Worm (Caenorhabditis elegans) whole organism, L4 larva: ENCODE data around the gene F10D7.5.

Source experiments
- F10B5.3 ChIP-seq: sonication (generic microtip); optimal IDR thresholded peaks from 2 replicates; lab custom pipeline; 2016; ENCODE audit warnings: mild to moderate bottlenecking, missing genetic modification characterization, missing compliant biosample characterization
- F49E8.2 ChIP-seq: sonication (generic microtip); optimal IDR thresholded peaks from 2 replicates; lab custom pipeline; 2016; ENCODE audit warnings: missing compliant biosample characterization, mild to moderate bottlenecking, missing genetic modification characterization, borderline replicate concordance
- R02D3.7 ChIP-seq: fragments of 150-350 bp; sonication (generic microtip); optimal IDR thresholded peaks from 3 replicates; lab custom pipeline; 2014; ENCODE audit warnings: missing biosample characterization, missing genetic modification characterization
- T20F7.1 ChIP-seq: fragments of 200-800 bp; sonication (Bioruptor generic); optimal IDR thresholded peaks from 2 replicates; lab custom pipeline; 2018; ENCODE audit warnings: mild to moderate bottlenecking, missing genetic modification characterization, missing compliant biosample characterization
- Y105C5A.15 ChIP-seq: fragments of 200-800 bp; sonication (Bioruptor generic); IDR thresholded peaks from 2 replicates; pipeline ENCODE4 v1.3.6; 2022; ENCODE audit warnings: missing genetic modification characterization, missing compliant biosample characterization
- aha-1 ChIP-seq: fragments of 150-350 bp; peaks from one replicate; lab custom pipeline; 2014; ENCODE audit warnings: missing biosample characterization, missing genetic modification characterization
- ama-1 ChIP-seq: fragments of 150-350 bp; optimal IDR thresholded peaks from 2 replicates; lab custom pipeline; 2014; ENCODE audit warnings: inconsistent platforms, mixed read lengths
- arid-1 ChIP-seq: fragments of 200-800 bp; sonication (Bioruptor generic); conservative IDR thresholded peaks from 2 replicates; pipeline ENCODE4 v1.3.6; 2022; ENCODE audit warnings: missing genetic modification reagents, missing genetic modification characterization, missing compliant biosample characterization
- ceh-20 ChIP-seq: fragments of 200-800 bp; sonication (Bioruptor generic); IDR thresholded peaks from 2 replicates; pipeline ENCODE4 v1.3.6; 2022; ENCODE audit warnings: missing genetic modification reagents, missing genetic modification characterization, missing compliant biosample characterization
- ceh-82 ChIP-seq: sonication (generic microtip); optimal IDR thresholded peaks from 2 replicates; lab custom pipeline; 2017; ENCODE audit warnings: missing biosample characterization, missing genetic modification characterization
- cey-2 ChIP-seq: sonication (generic microtip); optimal IDR thresholded peaks from 3 replicates; lab custom pipeline; 2017; ENCODE audit warnings: missing genetic modification characterization, mild to moderate bottlenecking, missing compliant biosample characterization, antibody characterized with exemption, borderline replicate concordance; ENCODE audit not compliant: insufficient read depth
- daf-19 ChIP-seq: fragments of 200-800 bp; sonication (Bioruptor generic); conservative IDR thresholded peaks from 2 replicates; pipeline ENCODE4 v1.3.6; 2022; ENCODE audit warnings: missing genetic modification characterization, missing compliant biosample characterization
- dmd-6 ChIP-seq: fragments of 200-800 bp; sonication (Bioruptor generic); IDR thresholded peaks from 2 replicates; pipeline ENCODE4 v1.3.6; 2022; ENCODE audit warnings: missing genetic modification reagents, missing genetic modification characterization, missing compliant biosample characterization
- dve-1 ChIP-seq: sonication (generic microtip); optimal IDR thresholded peaks from 2 replicates; lab custom pipeline; 2017; ENCODE audit warnings: antibody characterized with exemption, mild to moderate bottlenecking, missing genetic modification characterization, missing compliant biosample characterization; ENCODE audit not compliant: insufficient read depth
- egl-27 ChIP-seq: sonication (generic microtip); optimal IDR thresholded peaks from 3 replicates; lab custom pipeline; 2017; ENCODE audit warnings: missing biosample characterization, missing genetic modification reagents, missing genetic modification characterization
- fkh-10 ChIP-seq: fragments of 150-350 bp; optimal IDR thresholded peaks from 2 replicates; lab custom pipeline; 2014; ENCODE audit warnings: missing biosample characterization, missing genetic modification reagents, missing genetic modification characterization
- gei-8 ChIP-seq: fragments of 200-800 bp; sonication (Bioruptor generic); optimal IDR thresholded peaks from 2 replicates; lab custom pipeline; 2018; ENCODE audit warnings: mild to moderate bottlenecking, missing genetic modification characterization, missing compliant biosample characterization
- hif-1 ChIP-seq, 2 experiments: sonication (generic microtip); optimal IDR thresholded peaks; 2 replicates each; lab custom pipeline; 2016 to 2017; ENCODE audit warnings: missing compliant biosample characterization in 2 of 2, missing genetic modification characterization in 2 of 2, missing genetic modification reagents in 2 of 2, missing genotype in 2 of 2, mild to moderate bottlenecking in 1 of 2
- hlh-11 ChIP-seq: fragments of 200-800 bp; sonication (Bioruptor generic); optimal IDR thresholded peaks from 2 replicates; lab custom pipeline; 2018; ENCODE audit warnings: mild to moderate bottlenecking, missing genetic modification characterization, missing compliant biosample characterization
- hlh-30 ChIP-seq: sonication (generic microtip); optimal IDR thresholded peaks from 2 replicates; lab custom pipeline; 2017; ENCODE audit warnings: antibody characterized with exemption, mild to moderate bottlenecking, missing genetic modification characterization, missing compliant biosample characterization; ENCODE audit not compliant: insufficient read depth
- lim-7 ChIP-seq: fragments of 200-800 bp; sonication (Bioruptor generic); IDR thresholded peaks from 2 replicates; pipeline ENCODE4 v1.3.6; 2022; ENCODE audit warnings: missing genetic modification characterization, missing compliant biosample characterization
- lin-1 ChIP-seq: fragments of 200-800 bp; sonication (Bioruptor generic); IDR thresholded peaks from 2 replicates; pipeline ENCODE4 v1.3.6; 2022; ENCODE audit warnings: missing genetic modification reagents, missing genetic modification characterization, missing compliant biosample characterization
- mdt-29 ChIP-seq: fragments of 200-800 bp; sonication (Bioruptor generic); IDR thresholded peaks from 2 replicates; pipeline ENCODE4 v1.3.6; 2022; ENCODE audit warnings: missing genetic modification reagents, missing genetic modification characterization, missing compliant biosample characterization
- mep-1 ChIP-seq: fragments of 150-350 bp; sonication (generic microtip); optimal IDR thresholded peaks from 3 replicates; lab custom pipeline; 2014; ENCODE audit warnings: missing biosample characterization, missing genetic modification characterization
- mes-2 ChIP-seq: sonication (generic microtip); optimal IDR thresholded peaks from 2 replicates; lab custom pipeline; 2016; ENCODE audit warnings: missing genotype, mild to moderate bottlenecking, missing genetic modification characterization, missing compliant biosample characterization; ENCODE audit not compliant: poor library complexity, severe bottlenecking
- mxl-2 ChIP-seq: fragments of 200-800 bp; sonication (Bioruptor generic); conservative IDR thresholded peaks from 2 replicates; pipeline ENCODE4 v1.3.6; 2022; ENCODE audit warnings: missing genetic modification reagents, missing genetic modification characterization, missing compliant biosample characterization
- mxl-3 ChIP-seq: fragments of 200-800 bp; sonication (Bioruptor generic); optimal IDR thresholded peaks from 2 replicates; lab custom pipeline; 2018; ENCODE audit warnings: mild to moderate bottlenecking, missing genetic modification characterization, missing compliant biosample characterization
- nhr-10 ChIP-seq: fragments of 150-350 bp; optimal IDR thresholded peaks from 2 replicates; lab custom pipeline; 2014; ENCODE audit warnings: missing biosample characterization, missing genetic modification characterization
- nhr-25 ChIP-seq: sonication (generic microtip); optimal IDR thresholded peaks from 2 replicates; lab custom pipeline; 2017; ENCODE audit warnings: missing genetic modification characterization, mild to moderate bottlenecking, missing compliant biosample characterization, antibody characterized with exemption, moderate library complexity, borderline replicate concordance; ENCODE audit not compliant: insufficient read depth
- nhr-28 ChIP-seq: fragments of 150-350 bp; optimal IDR thresholded peaks from 2 replicates; lab custom pipeline; 2014; ENCODE audit warnings: missing biosample characterization, missing genetic modification characterization
- nhr-41 ChIP-seq: fragments of 200-800 bp; sonication (Bioruptor generic); IDR thresholded peaks from 2 replicates; pipeline ENCODE4 v1.3.6; 2022; ENCODE audit warnings: missing genetic modification reagents, missing genetic modification characterization, missing compliant biosample characterization
- nhr-48 ChIP-seq: sonication (generic microtip); optimal IDR thresholded peaks from 2 replicates; lab custom pipeline; 2016; ENCODE audit warnings: mild to moderate bottlenecking, missing genetic modification characterization, missing compliant biosample characterization
- pqm-1 ChIP-seq: sonication (generic microtip); optimal IDR thresholded peaks from 2 replicates; lab custom pipeline; 2017; ENCODE audit warnings: missing biosample characterization, missing genetic modification characterization
- saeg-2 ChIP-seq: fragments of 200-800 bp; sonication (Bioruptor generic); IDR thresholded peaks from 2 replicates; pipeline ENCODE4 v1.3.6; 2022; ENCODE audit warnings: missing genetic modification reagents, missing genetic modification characterization, missing compliant biosample characterization
- snpc-4 ChIP-seq: fragments of 150-350 bp; optimal IDR thresholded peaks from 2 replicates; lab custom pipeline; 2014; ENCODE audit warnings: missing biosample characterization, missing genetic modification characterization
- tag-97 ChIP-seq: fragments of 200-800 bp; sonication (Bioruptor generic); IDR thresholded peaks from 2 replicates; pipeline ENCODE4 v1.3.6; 2022; ENCODE audit warnings: missing genetic modification characterization, missing compliant biosample characterization
- tra-1 ChIP-seq: fragments of 200-800 bp; sonication (Bioruptor generic); IDR thresholded peaks from 2 replicates; pipeline ENCODE4 v1.3.6; 2022; ENCODE audit warnings: missing genetic modification reagents, missing genetic modification characterization, missing compliant biosample characterization
- unc-62 ChIP-seq, 3 experiments: fragments of 150-350 bp in 1 of 3; sonication (generic microtip); optimal IDR thresholded peaks in 2 of 3; peaks in 1 of 3; 1 replicate in 1 of 3; 2 replicates in 2 of 3; lab custom pipeline; 2014 to 2017; ENCODE audit warnings: missing biosample characterization in 3 of 3, missing genetic modification characterization in 3 of 3, missing genetic modification reagents in 3 of 3, missing genotype in 1 of 3
- zfp-2 ChIP-seq: sonication (generic microtip); optimal IDR thresholded peaks from 2 replicates; lab custom pipeline; 2016; ENCODE audit warnings: mild to moderate bottlenecking, missing genetic modification characterization, missing compliant biosample characterization
- ztf-7 ChIP-seq: fragments of 150-350 bp; optimal IDR thresholded peaks from 2 replicates; lab custom pipeline; 2014; ENCODE audit warnings: missing biosample characterization, missing genetic modification characterization

The F10D7.5 gene

ce11 chrX:17426712-17427111 is 35.3 kb upstream of the F10D7.5 start:
- TF ChIP-seq tag-97 (GFP tag; lab: Robert Waterston, UW) (no peak), fkh-10 (no peak), nhr-25 (peak; percentile 11), ceh-20 (GFP tag; lab: Robert Waterston, UW) (peak; percentile 45; the same call in 1 of the 2 replicates), zfp-2 (tag; lab: Kevin White, UChicago) (no peak), nhr-28 (peak; percentile 17), mep-1 (no peak)

ce11 chrX:17424595-17424913 is 33.1 kb upstream of the F10D7.5 start:
- TF ChIP-seq unc-62 (GFP tag; optimal IDR thresholded peaks at IDR 0.05 in 1 of 2; lab: Kevin White, UChicago) = peak in 1 of 2 experiments; percentile 98
- no peak for TF ChIP-seq unc-62 (tag; optimal IDR thresholded peaks at IDR 0.05; lab: Kevin White, UChicago)
- TF ChIP-seq ceh-82 = no peak

- TF ChIP-seq mxl-3 (GFP tag; lab: Kevin White, UChicago) (peak; percentile 52), ztf-7 (no peak), hlh-30 (tag; lab: Kevin White, UChicago) (peak; percentile 77), gei-8 (no peak), hlh-11 (peak; percentile 41), T20F7.1 (GFP tag; lab: Kevin White, UChicago) (no peak), mdt-29 (GFP tag; lab: Robert Waterston, UW) (peak; percentile 81), tra-1 (GFP tag; lab: Robert Waterston, UW) (0 out of 2 replicates have a peak, but pooled peaks have one; percentile 12), dmd-6 (GFP tag; lab: Robert Waterston, UW) (peak; percentile 38; the same call in 1 of the 2 replicates), ceh-20 (GFP tag; lab: Robert Waterston, UW) (0 out of 2 replicates have a peak, but pooled peaks have one; percentile 10), aha-1 (tag; lab: Kevin White, UChicago) (peak; percentile 44), nhr-48 (tag; lab: Kevin White, UChicago) (peak; percentile 56), mep-1 (peak; percentile 9), nhr-28 (peak; percentile 41), dve-1 (tag; lab: Kevin White, UChicago) (peak; percentile 4)
Measured at ce11 chrX:17423894-17424594, 32.6 kb upstream of the F10D7.5 start.

ce11 chrX:17422593-17422992 is 31.2 kb upstream of the F10D7.5 start:
- no peak for TF ChIP-seq snpc-4 (tag; lab: Kevin White, UChicago)
- TF ChIP-seq ceh-82 = no peak
- no peak for TF ChIP-seq nhr-41
- TF ChIP-seq cey-2 (tag; lab: Kevin White, UChicago) = no peak
- TF ChIP-seq hlh-30 (tag; lab: Kevin White, UChicago) = peak; percentile 41
- TF ChIP-seq nhr-10 = no peak
- no peak for TF ChIP-seq F49E8.2 (tag; lab: Kevin White, UChicago)
- no peak for TF ChIP-seq saeg-2
- TF ChIP-seq lin-1 (GFP tag; lab: Robert Waterston, UW) = no peak
- no peak for TF ChIP-seq fkh-10
- peak in 1 of 2 experiments; percentile 91 for TF ChIP-seq unc-62 (GFP tag; optimal IDR thresholded peaks at IDR 0.05 in 1 of 2; lab: Kevin White, UChicago)
- no peak for TF ChIP-seq unc-62 (tag; optimal IDR thresholded peaks at IDR 0.05; lab: Kevin White, UChicago)
- peak; percentile 11 for TF ChIP-seq hlh-11
- TF ChIP-seq hif-1 (tag; optimal IDR thresholded peaks at IDR 0.05; lab: Kevin White, UChicago) = no peak

ce11 chrX:17421532-17422078 is 30.2 kb upstream of the F10D7.5 start, which contains the start of gene osm-11:
Gene osm-11 (minus strand): TSS chrX:17421582.
- TF ChIP-seq pqm-1 (no peak), egl-27 (tag; lab: Kevin White, UChicago) (no peak), nhr-25 (no peak), nhr-10 (no peak), mxl-3 (GFP tag; lab: Kevin White, UChicago) (peak; percentile 6), tra-1 (GFP tag; lab: Robert Waterston, UW) (no peak), lim-7 (GFP tag; lab: Robert Waterston, UW) (no peak), Y105C5A.15 (GFP tag; lab: Robert Waterston, UW) (no peak), F10B5.3 (no peak), R02D3.7 (tag; lab: Kevin White, UChicago) (no peak), ceh-82 (no peak), nhr-48 (tag; lab: Kevin White, UChicago) (peak; percentile 87), mxl-2 (no peak), arid-1 (GFP tag; lab: Robert Waterston, UW) (no peak), mes-2 (peak; percentile 10), ama-1 (lab: Kevin White, UChicago) (no peak), daf-19 (GFP tag; lab: Robert Waterston, UW) (no peak)
